Worm (Caenorhabditis elegans) whole organism, midembryonic: Measurements from ENCODE around the gene nhr-209.

Experiments used
- T22C8.4 ChIP-seq: fragments of 200-800 bp; sonication (Bioruptor generic); IDR thresholded peaks from 2 replicates; pipeline ENCODE4 v1.3.6; 2022; ENCODE audit warnings: missing genetic modification characterization, missing compliant biosample characterization
- cog-1 ChIP-seq: sonication (generic microtip); optimal IDR thresholded peaks from 2 replicates; lab custom pipeline; 2016; ENCODE audit warnings: missing genetic modification characterization, missing compliant biosample characterization
- flt-1 ChIP-seq: fragments of 200-800 bp; sonication (Bioruptor generic); IDR thresholded peaks from 2 replicates; pipeline ENCODE4 v1.3.6; 2022; ENCODE audit warnings: missing genetic modification characterization, missing compliant biosample characterization
- klf-2 ChIP-seq: fragments of 200-800 bp; sonication (Bioruptor generic); conservative IDR thresholded peaks from 2 replicates; pipeline ENCODE4 v1.3.6; 2022; ENCODE audit warnings: missing genetic modification reagents, missing genetic modification characterization, missing compliant biosample characterization
- ref-1 ChIP-seq: fragments of 200-800 bp; sonication (Bioruptor generic); conservative IDR thresholded peaks from 2 replicates; pipeline ENCODE4 v1.3.6; 2022; ENCODE audit warnings: missing genetic modification reagents, missing genetic modification characterization, missing compliant biosample characterization
- tab-1 ChIP-seq: fragments of 200-800 bp; sonication (Bioruptor generic); IDR thresholded peaks from 2 replicates; pipeline ENCODE4 v1.3.6; 2022; ENCODE audit warnings: missing genetic modification characterization, missing compliant biosample characterization
- ztf-29 ChIP-seq: fragments of 200-800 bp; sonication (Bioruptor generic); IDR thresholded peaks from 2 replicates; pipeline ENCODE4 v1.3.6; 2022; ENCODE audit warnings: missing genetic modification reagents, missing genetic modification characterization, missing compliant biosample characterization

DNA sequence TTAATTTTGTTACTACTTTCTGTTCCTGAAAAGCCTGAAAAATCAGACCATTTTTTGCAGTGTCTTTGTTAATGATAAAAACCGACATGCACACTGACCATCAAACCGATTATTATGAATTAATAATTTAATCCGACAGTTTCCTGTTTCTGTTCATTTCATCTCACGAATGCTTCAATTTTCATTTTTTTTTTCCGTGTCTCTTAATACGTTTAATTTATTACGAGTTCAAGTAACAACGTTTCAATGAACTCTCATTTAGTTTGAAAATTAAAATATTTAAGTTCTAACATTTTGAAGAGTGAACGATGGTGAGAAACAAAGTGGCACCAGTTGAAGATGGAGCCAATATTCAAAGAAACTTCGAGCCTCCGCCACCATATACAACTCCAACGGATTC is 16.7 kb downstream of the nhr-209 start, which contains the start of gene spin-1:
- TF ChIP-seq ztf-29 (GFP tag; lab: Robert Waterston, UW) (no peak), cog-1 (tag; lab: Kevin White, UChicago) (no peak), flt-1 (GFP tag; lab: Robert Waterston, UW) (no peak), klf-2 (GFP tag; lab: Robert Waterston, UW) (no peak), T22C8.4 (GFP tag; lab: Robert Waterston, UW) (no peak), ref-1 (GFP tag; lab: Robert Waterston, UW) (no peak), tab-1 (GFP tag; lab: Robert Waterston, UW) (no peak)
